Fruit fly (Drosophila melanogaster): ENCODE results near the gene Nt5a.

Nt5a gene

DNA sequence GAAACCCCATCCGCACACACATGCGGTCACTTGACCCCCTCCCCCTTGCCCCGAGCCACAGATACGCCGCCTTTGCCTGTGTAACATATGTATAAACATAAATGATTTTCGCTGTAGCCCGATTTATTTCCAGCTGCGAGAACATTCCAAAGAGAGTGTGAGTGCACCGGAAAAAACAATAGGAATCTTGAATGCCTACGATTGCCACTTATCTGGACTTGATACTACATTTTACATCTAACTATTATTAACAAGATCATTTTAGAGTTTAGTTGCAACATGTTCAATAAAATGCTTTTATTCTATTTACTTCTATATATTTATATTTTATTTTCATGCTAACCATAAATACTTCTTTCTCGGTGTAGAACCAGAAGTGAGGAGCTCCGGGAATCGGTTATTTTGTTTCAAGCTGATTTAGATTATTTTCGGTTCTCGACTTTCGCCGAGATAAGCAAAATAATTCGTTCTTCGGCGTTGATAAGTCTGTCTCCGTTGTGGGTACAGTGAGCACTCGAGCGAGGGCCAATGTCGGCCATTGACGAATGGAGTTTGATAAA is 7.1 kb downstream of the Nt5a start (continued):
- no peak for TF ChIP-seq CG14965 (GFP tag; optimal IDR thresholded peaks at IDR 0.05; ENCODE audit: borderline replicate concordance)
- no peak for TF ChIP-seq bigmax (GFP tag; optimal IDR thresholded peaks at IDR 0.05)
- peak; percentile 71 for TF ChIP-seq CG14441 (GFP tag; IDR thresholded peaks at IDR 0.05)
- no peak for TF ChIP-seq CG2129 (GFP tag; IDR thresholded peaks at IDR 0.05; ENCODE audit: partially characterized antibody)
- peak; percentile 85 for TF ChIP-seq CG10543 (GFP tag; optimal IDR thresholded peaks at IDR 0.05)
- TF ChIP-seq hkb (optimal IDR thresholded peaks at IDR 0.05): no peak
- TF ChIP-seq hkb (GFP tag; IDR thresholded peaks at IDR 0.05): peak; percentile 90
- TF ChIP-seq seq (GFP tag; IDR thresholded peaks at IDR 0.05): peak; percentile 52; the same call in 1 of the 2 replicates
- TF ChIP-seq MBD-R2 (GFP tag; IDR thresholded peaks at IDR 0.05): 0 out of 2 replicates have a peak, but pooled peaks have one; percentile 46
- TF ChIP-seq Neu2 (GFP tag; optimal IDR thresholded peaks at IDR 0.05; ENCODE audit: borderline replicate concordance): no peak
- TF ChIP-seq CG3281 (GFP tag; optimal IDR thresholded peaks at IDR 0.05): peak; percentile 84
- TF ChIP-seq Sox100B (GFP tag; optimal IDR thresholded peaks at IDR 0.05): no peak
- TF ChIP-seq abd-A (tag; optimal IDR thresholded peaks at IDR 0.05): no peak
- TF ChIP-seq Xbp1 (GFP tag; optimal IDR thresholded peaks at IDR 0.05): peak; percentile 76
- peak; percentile 34; the same call in 1 of the 2 replicates for TF ChIP-seq aop (GFP tag; IDR thresholded peaks at IDR 0.05)
- peak; percentile 68 for TF ChIP-seq CG9437 (GFP tag; optimal IDR thresholded peaks at IDR 0.05)
- peak; percentile 13; the same call in 1 of the 2 replicates for TF ChIP-seq Ravus (GFP tag; IDR thresholded peaks at IDR 0.05)
- peak; percentile 73 for TF ChIP-seq CG4820 (GFP tag; optimal IDR thresholded peaks at IDR 0.05)
- no peak for TF ChIP-seq CG9876 (GFP tag; optimal IDR thresholded peaks at IDR 0.05)
- TF ChIP-seq ERR (GFP tag; optimal IDR thresholded peaks at IDR 0.05): no peak
- TF ChIP-seq CG7928 (GFP tag; optimal IDR thresholded peaks at IDR 0.05): peak; percentile 50
- no peak for TF ChIP-seq tll (GFP tag; optimal IDR thresholded peaks at IDR 0.05)
- peak; percentile 8 for TF ChIP-seq CG9609 (GFP tag; optimal IDR thresholded peaks at IDR 0.05)
- TF ChIP-seq ewg (GFP tag; optimal IDR thresholded peaks at IDR 0.05): peak; percentile 65
- no peak for TF ChIP-seq Elba2 (GFP tag; optimal IDR thresholded peaks at IDR 0.05)
- TF ChIP-seq vvl (GFP tag; IDR thresholded peaks at IDR 0.05): peak; percentile 92
- peak; percentile 73 for TF ChIP-seq HHEX (GFP tag; optimal IDR thresholded peaks at IDR 0.05)
- no peak for TF ChIP-seq shn (GFP tag; optimal IDR thresholded peaks at IDR 0.05)
- TF ChIP-seq Doc3 (GFP tag; IDR thresholded peaks at IDR 0.05; ENCODE audit: partially characterized antibody): no peak
- TF ChIP-seq corto (GFP tag; optimal IDR thresholded peaks at IDR 0.05): no peak
- TF ChIP-seq cg (GFP tag; optimal IDR thresholded peaks at IDR 0.05): no peak
- TF ChIP-seq CG13894 (tag; optimal IDR thresholded peaks at IDR 0.05): peak; percentile 23
- TF ChIP-seq nau (GFP tag; optimal IDR thresholded peaks at IDR 0.05): no peak
- no peak for TF ChIP-seq sr (GFP tag; IDR thresholded peaks at IDR 0.05)
- TF ChIP-seq mld (GFP tag; IDR thresholded peaks at IDR 0.05; ENCODE audit: partially characterized antibody): no peak
- TF ChIP-seq CG17385 (GFP tag; optimal IDR thresholded peaks at IDR 0.05): peak; percentile 79
- TF ChIP-seq CG7745 (tag; optimal IDR thresholded peaks at IDR 0.05): no peak
- peak; percentile 90 for TF ChIP-seq ci (GFP tag; IDR thresholded peaks at IDR 0.05)
- TF ChIP-seq CG17361 (GFP tag; IDR thresholded peaks at IDR 0.05): peak; percentile 94
- TF ChIP-seq ken (GFP tag; IDR thresholded peaks at IDR 0.05): peak; percentile 72; the same call in 2 of the 3 replicates
- TF ChIP-seq Spps (tag; optimal IDR thresholded peaks at IDR 0.05): peak; percentile 74
- TF ChIP-seq Drgx (GFP tag; IDR thresholded peaks at IDR 0.05): peak; percentile 23; the same call in 1 of the 2 replicates
- no peak for TF ChIP-seq Antp (GFP tag; optimal IDR thresholded peaks at IDR 0.05)
- no peak for TF ChIP-seq Atf3 (GFP tag; optimal IDR thresholded peaks at IDR 0.05)
- TF ChIP-seq sqz (GFP tag; optimal IDR thresholded peaks at IDR 0.05): no peak
- peak; percentile 95 for TF ChIP-seq CG2712 (tag; optimal IDR thresholded peaks at IDR 0.05)
- TF ChIP-seq CG6765 (GFP tag; optimal IDR thresholded peaks at IDR 0.05): peak; percentile 20
- peak; percentile 87 for TF ChIP-seq CG17359 (tag; optimal IDR thresholded peaks at IDR 0.05)
- TF ChIP-seq CG31388 (GFP tag; optimal IDR thresholded peaks at IDR 0.05): peak; percentile 48
- no peak for TF ChIP-seq sima (GFP tag; optimal IDR thresholded peaks at IDR 0.05)
